Fruit fly (Drosophila melanogaster): ENCODE data around the gene Sox21a.

DNA sequence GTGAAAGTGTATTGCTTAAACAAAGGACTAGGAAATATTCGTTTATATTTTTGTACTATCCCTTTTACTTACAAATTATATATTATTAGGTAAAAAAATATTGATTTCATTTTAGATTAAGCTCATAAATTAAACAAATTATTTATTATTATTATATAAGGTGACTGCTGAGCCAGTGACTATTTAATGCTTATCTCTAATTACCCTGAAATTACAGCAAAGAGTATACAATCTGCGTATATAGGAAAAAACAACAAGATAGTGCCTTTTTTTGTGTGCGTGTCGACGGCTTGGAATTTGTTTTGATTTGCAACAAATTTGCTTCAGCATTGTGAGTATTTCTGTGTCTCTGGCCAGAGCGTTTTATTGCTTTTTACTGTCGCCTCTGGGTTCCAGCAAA, 18.4 kb downstream of the Sox21a start:
- TF ChIP-seq CG7101 (tag; optimal IDR thresholded peaks at IDR 0.05) (no peak), CG5204 (GFP tag; optimal IDR thresholded peaks at IDR 0.05) (no peak), bab1 (GFP tag; optimal IDR thresholded peaks at IDR 0.05) (no peak), Clk (GFP tag; optimal IDR thresholded peaks at IDR 0.05) (no peak), Hr96 (GFP tag; optimal IDR thresholded peaks at IDR 0.05) (no peak), tj (GFP tag; optimal IDR thresholded peaks at IDR 0.05) (no peak)
